Fruit fly (Drosophila melanogaster) whole organism, embryonic: ENCODE data around the gene CCAP-R.
A peak's percentile ranks its signal among the peaks of the same experiment; 100 is the strongest.

Experiments used
- Adf1 ChIP-seq: fragments of 200-800 bp; sonication (Bioruptor generic); IDR thresholded peaks from 2 replicates; pipeline ENCODE4 v1.3.6; 2022; ENCODE audit warnings: missing biosample characterization, missing genetic modification characterization
- Antp ChIP-seq: fragments of 200-800 bp; sonication (Bioruptor generic); optimal IDR thresholded peaks from 3 replicates; lab custom pipeline; 2016; ENCODE audit warnings: missing biosample characterization, missing genetic modification characterization
- CG10565 ChIP-seq: fragments of 200-800 bp; sonication (Bioruptor generic); optimal IDR thresholded peaks from 3 replicates; lab custom pipeline; 2016; ENCODE audit warnings: missing biosample characterization, mild to moderate bottlenecking, missing genetic modification characterization
- CG11247 ChIP-seq: fragments of 200-800 bp; sonication (Bioruptor generic); IDR thresholded peaks from 2 replicates; pipeline ENCODE4 v1.3.6; 2022; ENCODE audit warnings: missing biosample characterization, missing genetic modification characterization
- CG11504 ChIP-seq: fragments of 200-800 bp; sonication (Bioruptor generic); optimal IDR thresholded peaks from 3 replicates; lab custom pipeline; 2019; ENCODE audit warnings: missing biosample characterization, mild to moderate bottlenecking, missing genetic modification characterization, moderate library complexity
- CG13287 ChIP-seq: fragments of 200-800 bp; sonication (Bioruptor generic); IDR thresholded peaks from 2 replicates; pipeline ENCODE4 v1.3.6; 2022; ENCODE audit warnings: missing biosample characterization, missing genetic modification characterization; ENCODE audit not compliant: partially characterized antibody
- CG14667 ChIP-seq: fragments of 200-800 bp; sonication (Bioruptor generic); IDR thresholded peaks from 2 replicates; pipeline ENCODE4 v1.3.6; 2022; ENCODE audit warnings: missing biosample characterization, missing genetic modification characterization
- CG1647 ChIP-seq: fragments of 200-800 bp; sonication (Bioruptor generic); optimal IDR thresholded peaks from 3 replicates; lab custom pipeline; 2016; ENCODE audit warnings: missing biosample characterization, missing genetic modification characterization
- CG16813 ChIP-seq: fragments of 200-800 bp; sonication (Bioruptor generic); IDR thresholded peaks from 3 replicates; pipeline ENCODE4 v1.3.6; 2022; ENCODE audit warnings: missing biosample characterization, missing genetic modification characterization; ENCODE audit not compliant: partially characterized antibody
- CG2875 ChIP-seq: fragments of 200-800 bp; sonication (Bioruptor generic); optimal IDR thresholded peaks from 2 replicates; lab custom pipeline; 2017; ENCODE audit warnings: missing biosample characterization, mild to moderate bottlenecking, missing genetic modification characterization, missing genetic modification reagents
- CG33213 ChIP-seq: fragments of 200-800 bp; sonication (Bioruptor generic); optimal IDR thresholded peaks from 3 replicates; lab custom pipeline; 2016; ENCODE audit warnings: missing biosample characterization, missing genetic modification characterization
- CG4854 ChIP-seq: fragments of 200-800 bp; sonication (Bioruptor generic); optimal IDR thresholded peaks from 2 replicates; lab custom pipeline; 2016; ENCODE audit warnings: missing biosample characterization, missing genetic modification characterization, inconsistent platforms
- CG7839 ChIP-seq: fragments of 200-800 bp; sonication (Bioruptor generic); optimal IDR thresholded peaks from 3 replicates; lab custom pipeline; 2018; ENCODE audit warnings: missing biosample characterization, mild to moderate bottlenecking, missing genetic modification characterization, moderate library complexity
- Deaf1 ChIP-seq: fragments of 200-800 bp; optimal IDR thresholded peaks from 3 replicates; lab custom pipeline; 2019; ENCODE audit warnings: missing biosample characterization, mild to moderate bottlenecking, missing genetic modification characterization, moderate library complexity
- Eip74EF ChIP-seq, 2 experiments: fragments of 200-800 bp in 1 of 2; fragments of >200 bp in 1 of 2; sonication (Bioruptor generic) in 1 of 2; optimal IDR thresholded peaks; 2 replicates each; lab custom pipeline; 2017 to 2019; ENCODE audit warnings: missing biosample characterization in 2 of 2, missing genetic modification characterization in 2 of 2, mild to moderate bottlenecking in 1 of 2, moderate library complexity in 1 of 2
- Ets65A ChIP-seq: fragments of 200-800 bp; sonication (Bioruptor generic); peaks from one replicate; lab custom pipeline; 2016; ENCODE audit warnings: missing biosample characterization, missing genetic modification characterization
- HHEX ChIP-seq: fragments of 200-800 bp; sonication (Bioruptor generic); optimal IDR thresholded peaks from 3 replicates; lab custom pipeline; 2017; ENCODE audit warnings: missing biosample characterization, mild to moderate bottlenecking, missing genetic modification characterization, missing genetic modification reagents
- HLHmδ ChIP-seq: fragments of 200-800 bp; sonication (Bioruptor generic); optimal IDR thresholded peaks from 2 replicates; lab custom pipeline; 2018; ENCODE audit warnings: missing biosample characterization, mild to moderate bottlenecking, missing genetic modification characterization, moderate library complexity
- Hr39 ChIP-seq: fragments of >200 bp; optimal IDR thresholded peaks from 2 replicates; lab custom pipeline; 2017
- NFAT ChIP-seq: fragments of 200-800 bp; sonication (Bioruptor generic); IDR thresholded peaks from 2 replicates; pipeline ENCODE4 v1.3.6; 2022; ENCODE audit warnings: missing biosample characterization, missing genetic modification characterization
- Opbp ChIP-seq: fragments of 200-800 bp; sonication (Bioruptor generic); IDR thresholded peaks from 3 replicates; pipeline ENCODE4 v1.3.6; 2022; ENCODE audit warnings: missing biosample characterization, missing genetic modification characterization; ENCODE audit not compliant: partially characterized antibody
- Poxn ChIP-seq: fragments of 200-800 bp; sonication (Bioruptor generic); IDR thresholded peaks from 2 replicates; pipeline ENCODE4 v1.3.6; 2022; ENCODE audit warnings: missing biosample characterization, missing genetic modification characterization
- Sin3A ChIP-seq: fragments of >200 bp; optimal IDR thresholded peaks from 2 replicates; lab custom pipeline; 2018
- Sry-δ ChIP-seq: fragments of 200-800 bp; sonication (Bioruptor generic); optimal IDR thresholded peaks from 2 replicates; lab custom pipeline; 2016; ENCODE audit warnings: missing biosample characterization, missing genetic modification characterization
- Xrp1 ChIP-seq: fragments of 200-800 bp; sonication (Bioruptor generic); IDR thresholded peaks from 2 replicates; pipeline ENCODE4 v1.3.6; 2022; ENCODE audit warnings: missing biosample characterization, missing genetic modification characterization
- ab ChIP-seq: fragments of 200-800 bp; sonication (Bioruptor generic); optimal IDR thresholded peaks from 2 replicates; lab custom pipeline; 2016; ENCODE audit warnings: missing biosample characterization, missing genetic modification characterization
- az2 ChIP-seq: fragments of 200-800 bp; sonication (Bioruptor generic); optimal IDR thresholded peaks from 3 replicates; lab custom pipeline; 2016; ENCODE audit warnings: missing biosample characterization, missing genetic modification characterization
- bcd ChIP-seq: fragments of 200-800 bp; sonication (Bioruptor generic); optimal IDR thresholded peaks from 2 replicates; lab custom pipeline; 2017; ENCODE audit warnings: missing biosample characterization, mild to moderate bottlenecking, missing genetic modification characterization
- chinmo ChIP-seq: fragments of 200-800 bp; sonication (Bioruptor generic); IDR thresholded peaks from 4 replicates; pipeline ENCODE4 v1.3.6; 2022; ENCODE audit warnings: missing biosample characterization, missing genetic modification characterization; ENCODE audit not compliant: partially characterized antibody
- ci ChIP-seq: fragments of 200-800 bp; sonication (Bioruptor generic); IDR thresholded peaks from 3 replicates; pipeline ENCODE4 v1.3.6; 2022; ENCODE audit warnings: missing biosample characterization, missing genetic modification characterization
- crol ChIP-seq: fragments of 200-800 bp; sonication (Bioruptor generic); IDR thresholded peaks from 2 replicates; pipeline ENCODE4 v1.3.6; 2022; ENCODE audit warnings: missing biosample characterization, missing genetic modification characterization
- crp ChIP-seq, 2 experiments: fragments of 200-800 bp; sonication (Bioruptor generic); optimal IDR thresholded peaks; 2 replicates in 1 of 2; 3 replicates in 1 of 2; lab custom pipeline; 2017; ENCODE audit warnings: missing biosample characterization in 2 of 2, missing genetic modification characterization in 2 of 2, mild to moderate bottlenecking in 1 of 2, moderate library complexity in 1 of 2
- dmrt11E ChIP-seq: fragments of 200-800 bp; sonication (Bioruptor generic); optimal IDR thresholded peaks from 3 replicates; lab custom pipeline; 2018; ENCODE audit warnings: missing biosample characterization, mild to moderate bottlenecking, missing genetic modification characterization, moderate library complexity
- emc ChIP-seq: fragments of 200-800 bp; sonication (Bioruptor generic); optimal IDR thresholded peaks from 2 replicates; lab custom pipeline; 2016; ENCODE audit warnings: missing biosample characterization, missing genetic modification characterization
- ewg ChIP-seq: fragments of 200-800 bp; sonication (Bioruptor generic); optimal IDR thresholded peaks from 3 replicates; lab custom pipeline; 2017; ENCODE audit warnings: mild to moderate bottlenecking, missing biosample characterization, missing genetic modification reagents, missing genetic modification characterization
- gcm ChIP-seq: fragments of 200-800 bp; sonication (Bioruptor generic); optimal IDR thresholded peaks from 2 replicates; lab custom pipeline; 2019; ENCODE audit warnings: missing biosample characterization, mild to moderate bottlenecking, missing genetic modification characterization, moderate library complexity
- her ChIP-seq: fragments of 200-800 bp; sonication (Bioruptor generic); optimal IDR thresholded peaks from 2 replicates; lab custom pipeline; 2016; ENCODE audit warnings: missing biosample characterization, missing genetic modification characterization
- jumu ChIP-seq: fragments of 200-800 bp; sonication (Bioruptor generic); optimal IDR thresholded peaks from 3 replicates; lab custom pipeline; 2016; ENCODE audit warnings: missing biosample characterization, missing genetic modification characterization
- lilli ChIP-seq: fragments of 200-800 bp; sonication (Bioruptor generic); optimal IDR thresholded peaks from 3 replicates; lab custom pipeline; 2016; ENCODE audit warnings: missing biosample characterization, missing genetic modification characterization
- nom ChIP-seq: fragments of 200-800 bp; sonication (Bioruptor generic); optimal IDR thresholded peaks from 2 replicates; lab custom pipeline; 2017; ENCODE audit warnings: missing biosample characterization, missing genetic modification characterization, mild to moderate bottlenecking, moderate library complexity, missing genetic modification reagents
- otp ChIP-seq: fragments of 200-800 bp; sonication (Bioruptor generic); IDR thresholded peaks from 3 replicates; pipeline ENCODE4, ENCODE4 v1.3.6; 2022; ENCODE audit warnings: missing biosample characterization, missing genetic modification characterization
- pros ChIP-seq: fragments of 200-800 bp; sonication (Bioruptor generic); optimal IDR thresholded peaks from 3 replicates; lab custom pipeline; 2019; ENCODE audit warnings: missing biosample characterization, mild to moderate bottlenecking, missing genetic modification characterization, moderate library complexity
- repo ChIP-seq: fragments of 200-800 bp; sonication (Bioruptor generic); optimal IDR thresholded peaks from 2 replicates; lab custom pipeline; 2016; ENCODE audit warnings: missing biosample characterization, missing genetic modification characterization
- sd ChIP-seq: fragments of 200-800 bp; sonication (Bioruptor generic); optimal IDR thresholded peaks from 3 replicates; lab custom pipeline; 2018; ENCODE audit warnings: missing biosample characterization, mild to moderate bottlenecking, missing genetic modification characterization, moderate library complexity
- slp2 ChIP-seq: fragments of 200-800 bp; sonication (Bioruptor generic); optimal IDR thresholded peaks from 2 replicates; lab custom pipeline; 2016; ENCODE audit warnings: missing biosample characterization, missing genetic modification characterization
- tx ChIP-seq: fragments of 200-800 bp; sonication (Bioruptor generic); optimal IDR thresholded peaks from 2 replicates; lab custom pipeline; 2016; ENCODE audit warnings: missing biosample characterization, missing genetic modification characterization
- vfl ChIP-seq: fragments of 200-800 bp; sonication (Bioruptor generic); optimal IDR thresholded peaks from 2 replicates; lab custom pipeline; 2016; ENCODE audit warnings: missing biosample characterization, missing genetic modification characterization
- wor ChIP-seq: fragments of 200-800 bp; sonication (Bioruptor generic); IDR thresholded peaks from 2 replicates; pipeline ENCODE4 v1.3.6; 2022; ENCODE audit warnings: missing biosample characterization, missing genetic modification characterization
- z ChIP-seq: fragments of 200-800 bp; sonication (Bioruptor generic); IDR thresholded peaks from 3 replicates; pipeline ENCODE4 v1.3.6; 2022; ENCODE audit warnings: missing biosample characterization, missing genetic modification characterization

CCAP-R gene

dm6 chr3R:25956092-25956491 lies at the start of gene CCAP-R:
TSS of gene CCAP-R (minus strand) at chr3R:25956270.
- no peak for TF ChIP-seq bcd (GFP tag; lab: Kevin White, UChicago)
- peak in 1 of 2 experiments; percentile 26 for TF ChIP-seq crp (GFP tag; optimal IDR thresholded peaks at IDR 0.05; lab: Kevin White, UChicago)
- peak; percentile 19; the same call in 1 of the 2 replicates for TF ChIP-seq CG13287
- 0 out of 2 replicates have a peak, but pooled peaks have one; percentile 51 for TF ChIP-seq Adf1 (GFP tag; lab: Robert Waterston, UW)
- no peak for TF ChIP-seq Sin3A
- TF ChIP-seq CG11504 (tag; lab: Kevin White, UChicago): peak; percentile 99
- TF ChIP-seq Deaf1 (tag; lab: Kevin White, UChicago): peak; percentile 82

dm6 chr3R:26005619-26005977 lies 49.5 kb upstream of the CCAP-R start:
- TF ChIP-seq wor (GFP tag; lab: Robert Waterston, UW) (no peak), CG1647 (GFP tag; lab: Kevin White, UChicago) (peak; percentile 15), CG4854 (GFP tag; lab: Kevin White, UChicago) (no peak), vfl (GFP tag; lab: Kevin White, UChicago) (no peak), jumu (GFP tag; lab: Kevin White, UChicago) (peak; percentile 13), CG2875 (GFP tag; lab: Kevin White, UChicago) (peak; percentile 24), CG10565 (GFP tag; lab: Kevin White, UChicago) (no peak), Ets65A (peak; percentile 91), Poxn (GFP tag; lab: Robert Waterston, UW) (no peak), CG14667 (GFP tag; lab: Robert Waterston, UW) (no peak), Opbp (GFP tag; lab: Robert Waterston, UW) (peak; percentile 49; the same call in 1 of the 3 replicates), repo (GFP tag; lab: Kevin White, UChicago) (peak; percentile 36), dmrt11E (tag; lab: Kevin White, UChicago) (no peak), lilli (peak; percentile 43), Sry-δ (no peak), CG33213 (GFP tag; lab: Kevin White, UChicago) (peak; percentile 25), otp (GFP tag; lab: Robert Waterston, UW) (no peak), tx (GFP tag; lab: Kevin White, UChicago) (no peak), az2 (GFP tag; lab: Kevin White, UChicago) (peak; percentile 11), Antp (peak; percentile 23), slp2 (GFP tag; lab: Kevin White, UChicago) (no peak), CG7839 (tag; lab: Kevin White, UChicago) (no peak), Xrp1 (0 out of 2 replicates have a peak, but pooled peaks have one; percentile 9)

- peak; percentile 24 for TF ChIP-seq pros
- TF ChIP-seq sd (tag; lab: Kevin White, UChicago): peak; percentile 73
- TF ChIP-seq z (GFP tag; lab: Robert Waterston, UW): no peak
- TF ChIP-seq CG16813 (GFP tag; lab: Robert Waterston, UW): no peak
- peak; percentile 8 for TF ChIP-seq HLHmδ (GFP tag; lab: Kevin White, UChicago)
- TF ChIP-seq ewg (GFP tag; lab: Kevin White, UChicago): no peak
- no peak for TF ChIP-seq emc (GFP tag; lab: Kevin White, UChicago)
- TF ChIP-seq crol (GFP tag; lab: Robert Waterston, UW): peak; percentile 41; the same call in 1 of the 2 replicates
- 0 out of 2 replicates have a peak, but pooled peaks have one; percentile 13 for TF ChIP-seq NFAT
- no peak for TF ChIP-seq CG11247 (GFP tag; lab: Robert Waterston, UW)
- no peak for TF ChIP-seq ab (GFP tag; lab: Kevin White, UChicago)
- TF ChIP-seq Hr39 (lab: Kevin White, UChicago): no peak
- no peak for TF ChIP-seq HHEX (GFP tag; lab: Kevin White, UChicago)
- TF ChIP-seq ci (GFP tag; lab: Robert Waterston, UW): 0 out of 3 replicates have a peak, but pooled peaks have one; percentile 18
- peak in 1 of 2 experiments; percentile 4 for TF ChIP-seq Eip74EF (GFP tag; optimal IDR thresholded peaks at IDR 0.05; lab: Kevin White, UChicago)
- peak; percentile 90 for TF ChIP-seq nom (GFP tag; lab: Kevin White, UChicago)
- no peak for TF ChIP-seq her
- TF ChIP-seq gcm (GFP tag; lab: Kevin White, UChicago): peak; percentile 64
- 0 out of 4 replicates have a peak, but pooled peaks have one; percentile 41 for TF ChIP-seq chinmo
Observed at dm6 chr3R:26004377-26005000, 48.4 kb upstream of the CCAP-R start.
